Worm (Caenorhabditis elegans): Measurements from ENCODE around the gene ttc-36.

Gene ttc-36

ce11 chrII:10019669-10020068, 10.3 kb upstream of the ttc-36 start (continued):
- peak; percentile 64 for TF ChIP-seq nhr-20 (tag; optimal IDR thresholded peaks at IDR 0.05)

ce11 chrII:10021749-10022148, 8.2 kb upstream of the ttc-36 start:
- TF ChIP-seq lin-14 (GFP tag; optimal IDR thresholded peaks at IDR 0.05) (peak; percentile 31), fkh-10 (GFP tag; optimal IDR thresholded peaks at IDR 0.05) (peak; percentile 82), efl-1 (optimal IDR thresholded peaks at IDR 0.05) (no peak), efl-1 (GFP tag; optimal IDR thresholded peaks at IDR 0.05 in 1 of 2) (no peak), xbp-1 (tag; optimal IDR thresholded peaks at IDR 0.05) (no peak)

- no peak for TF ChIP-seq unc-62 (GFP tag; optimal IDR thresholded peaks at IDR 0.05)
- TF ChIP-seq isw-1 (GFP tag; IDR thresholded peaks at IDR 0.05), result no peak
- TF ChIP-seq lin-15B (tag; optimal IDR thresholded peaks at IDR 0.05), result no peak
- peak; percentile 27 for TF ChIP-seq rnt-1 (tag; optimal IDR thresholded peaks at IDR 0.05)
- TF ChIP-seq lin-13 (GFP tag; optimal IDR thresholded peaks at IDR 0.05), result no peak
- TF ChIP-seq nhr-19 (GFP tag; conservative IDR thresholded peaks at IDR 0.05), result no peak
- peak; percentile 52 for TF ChIP-seq pag-3 (tag; optimal IDR thresholded peaks at IDR 0.05; ENCODE audit: borderline replicate concordance, insufficient read depth)
- TF ChIP-seq dsc-1 (tag; optimal IDR thresholded peaks at IDR 0.05), result peak; percentile 24
- no peak for TF ChIP-seq ets-5 (GFP tag; IDR thresholded peaks at IDR 0.05)
- no peak for TF ChIP-seq ceh-88 (GFP tag; IDR thresholded peaks at IDR 0.05)
- TF ChIP-seq ztf-11 (tag; optimal IDR thresholded peaks at IDR 0.05), result no peak
- TF ChIP-seq egl-13 (tag; optimal IDR thresholded peaks at IDR 0.05), result no peak
- TF ChIP-seq skn-1 (tag; optimal IDR thresholded peaks at IDR 0.05), result no peak
- peak; percentile 65 for TF ChIP-seq lin-14 (GFP tag; optimal IDR thresholded peaks at IDR 0.05)
- peak in 1 of 2 experiments; percentile 6 for TF ChIP-seq lsy-2 (tag; optimal IDR thresholded peaks at IDR 0.05)
- no peak for TF ChIP-seq zag-1 (tag; optimal IDR thresholded peaks at IDR 0.05)
- no peak for TF ChIP-seq efl-1 (optimal IDR thresholded peaks at IDR 0.05)
- no peak for TF ChIP-seq efl-1 (GFP tag; optimal IDR thresholded peaks at IDR 0.05 in 1 of 2)
- no peak for TF ChIP-seq mep-1 (tag; optimal IDR thresholded peaks at IDR 0.05)
- TF ChIP-seq nhr-76 (tag; optimal IDR thresholded peaks at IDR 0.05), result no peak
- no peak for TF ChIP-seq jun-1 (tag; optimal IDR thresholded peaks at IDR 0.05)
- no peak for TF ChIP-seq sptf-1 (tag; optimal IDR thresholded peaks at IDR 0.05)
- TF ChIP-seq unc-30 (tag; optimal IDR thresholded peaks at IDR 0.05), result no peak
- peak; percentile 4 for TF ChIP-seq nhr-71 (tag; optimal IDR thresholded peaks at IDR 0.05)
Observed at ce11 chrII:10025059-10025458, 4.9 kb upstream of the ttc-36 start.

- TF ChIP-seq pag-3 (tag; optimal IDR thresholded peaks at IDR 0.05; ENCODE audit: borderline replicate concordance, insufficient read depth) (no peak), lin-35 (GFP tag; optimal IDR thresholded peaks at IDR 0.05) (peak in 1 of 2 experiments; percentile 10), sox-4 (tag; optimal IDR thresholded peaks at IDR 0.05) (no peak), efl-1 (optimal IDR thresholded peaks at IDR 0.05) (no peak), efl-1 (GFP tag; optimal IDR thresholded peaks at IDR 0.05 in 1 of 2) (peak in 1 of 2 experiments; percentile 21), elt-2 (tag; optimal IDR thresholded peaks at IDR 0.05) (peak; percentile 16)
Observed at ce11 chrII:10028195-10028594, 1.8 kb upstream of the ttc-36 start, which contains the start of gene F52H3.6. F52H3.6 (minus strand) TSS chrII:10028422.

ce11 chrII:10029044-10029443, 946 bp upstream of the ttc-36 start:
- TF ChIP-seq elt-2 (tag; optimal IDR thresholded peaks at IDR 0.05) (peak; percentile 53), mep-1 (tag; optimal IDR thresholded peaks at IDR 0.05) (peak; percentile 44), tlp-1 (tag; optimal IDR thresholded peaks at IDR 0.05) (no peak), nhr-19 (GFP tag; conservative IDR thresholded peaks at IDR 0.05) (peak; percentile 32; the same call in 1 of the 2 replicates), lin-35 (GFP tag; optimal IDR thresholded peaks at IDR 0.05) (peak in 1 of 2 experiments; percentile 57), nhr-85 (tag) (peak; percentile 90), tbx-2 (tag; optimal IDR thresholded peaks at IDR 0.05) (peak; percentile 13), lin-14 (GFP tag; optimal IDR thresholded peaks at IDR 0.05) (peak; percentile 73), lsy-2 (tag; optimal IDR thresholded peaks at IDR 0.05) (peak in 1 of 2 experiments; percentile 8), elt-3 (tag; optimal IDR thresholded peaks at IDR 0.05) (peak in 4 of 6 experiments; percentile 24 to 85 (median 59)), nhr-90 (tag; optimal IDR thresholded peaks at IDR 0.05; ENCODE audit: poor library complexity) (peak; percentile 58), nhr-71 (tag; optimal IDR thresholded peaks at IDR 0.05) (peak; percentile 60), blmp-1 (tag; optimal IDR thresholded peaks at IDR 0.05) (peak; percentile 84), snu-23 (GFP tag; optimal IDR thresholded peaks at IDR 0.05) (peak; percentile 59), nhr-20 (tag; optimal IDR thresholded peaks at IDR 0.05) (peak; percentile 75), nhr-12 (tag; optimal IDR thresholded peaks at IDR 0.05) (no peak), fkh-8 (tag; optimal IDR thresholded peaks at IDR 0.05) (no peak), zip-4 (GFP tag; optimal IDR thresholded peaks at IDR 0.05) (no peak)
